Worm (Caenorhabditis elegans): ENCODE results near the gene R01H2.4.

- TF ChIP-seq ceh-82 (tag; optimal IDR thresholded peaks at IDR 0.05) (no peak), lsy-2 (tag; optimal IDR thresholded peaks at IDR 0.05) (no peak)
Observed at ce11 chrIII:7069981-7070380, 5.9 kb upstream of the R01H2.4 start, which contains the start of gene tmem-17.
